Fruit fly (Drosophila melanogaster): ENCODE data around the gene mei-41.

Gene mei-41

dm6 chrX:16446769-16447168 lies 55.3 kb downstream of the mei-41 start, which contains the start of gene eIF2alpha (continued):
- TF ChIP-seq CG17361 (GFP tag; IDR thresholded peaks at IDR 0.05) (no peak), Camta (GFP tag; optimal IDR thresholded peaks at IDR 0.05) (no peak), CG17385 (GFP tag; optimal IDR thresholded peaks at IDR 0.05) (peak; percentile 94), gfzf (GFP tag; optimal IDR thresholded peaks at IDR 0.05) (peak; percentile 80), row (GFP tag; IDR thresholded peaks at IDR 0.05) (peak; percentile 15; the same call in 1 of the 3 replicates), Sry-δ (GFP tag; optimal IDR thresholded peaks at IDR 0.05) (peak; percentile 92), CG14860 (GFP tag; IDR thresholded peaks at IDR 0.05; ENCODE audit: partially characterized antibody) (peak; percentile 52; the same call in 1 of the 3 replicates), mirr (GFP tag; optimal IDR thresholded peaks at IDR 0.05) (peak; percentile 32), crp (GFP tag; optimal IDR thresholded peaks at IDR 0.05) (peak in 1 of 2 experiments; percentile 62), mld (GFP tag; IDR thresholded peaks at IDR 0.05; ENCODE audit: partially characterized antibody) (peak; percentile 70; the same call in 1 of the 3 replicates), CG34422 (GFP tag; IDR thresholded peaks at IDR 0.05) (peak; percentile 35; the same call in 1 of the 3 replicates), CG15479 (GFP tag; optimal IDR thresholded peaks at IDR 0.05) (no peak), trem (tag; optimal IDR thresholded peaks at IDR 0.05) (peak; percentile 31), CG18262 (tag; optimal IDR thresholded peaks at IDR 0.05) (no peak), CG32767 (GFP tag; IDR thresholded peaks at IDR 0.05) (no peak), CG1792 (GFP tag; optimal IDR thresholded peaks at IDR 0.05) (no peak), onecut (GFP tag; IDR thresholded peaks at IDR 0.05) (0 out of 2 replicates have a peak, but pooled peaks have one; percentile 17), ewg (GFP tag; optimal IDR thresholded peaks at IDR 0.05) (peak; percentile 42), unc-4 (GFP tag; IDR thresholded peaks at IDR 0.05; ENCODE audit: partially characterized antibody) (peak; percentile 83), org-1 (GFP tag; optimal IDR thresholded peaks at IDR 0.05) (no peak), Sin3A (optimal IDR thresholded peaks at IDR 0.05) (peak; percentile 52), Optix (GFP tag; IDR thresholded peaks at IDR 0.05) (no peak), CG33213 (GFP tag; optimal IDR thresholded peaks at IDR 0.05) (no peak), rib (GFP tag; IDR thresholded peaks at IDR 0.05) (no peak), CG16813 (GFP tag; IDR thresholded peaks at IDR 0.05; ENCODE audit: partially characterized antibody) (peak; percentile 77), CG13624 (GFP tag; optimal IDR thresholded peaks at IDR 0.05) (peak; percentile 10), MESR4 (GFP tag; optimal IDR thresholded peaks at IDR 0.05) (peak; percentile 88), repo (GFP tag; optimal IDR thresholded peaks at IDR 0.05) (no peak), Ets97D (GFP tag; optimal IDR thresholded peaks at IDR 0.05) (peak; percentile 60), zf30C (GFP tag; optimal IDR thresholded peaks at IDR 0.05) (no peak), Doc3 (GFP tag; IDR thresholded peaks at IDR 0.05; ENCODE audit: partially characterized antibody) (peak; percentile 46; the same call in 1 of the 3 replicates), trh (GFP tag; optimal IDR thresholded peaks at IDR 0.05) (no peak), sc (optimal IDR thresholded peaks at IDR 0.05) (no peak), sc (GFP tag; optimal IDR thresholded peaks at IDR 0.05) (no peak), Abd-B (GFP tag; optimal IDR thresholded peaks at IDR 0.05) (no peak), sisA (GFP tag; IDR thresholded peaks at IDR 0.05) (no peak), CG11085 (GFP tag; IDR thresholded peaks at IDR 0.05) (no peak), BEAF-32 (GFP tag; optimal IDR thresholded peaks at IDR 0.05) (peak; percentile 84), chn (GFP tag; optimal IDR thresholded peaks at IDR 0.05) (no peak), bcd (GFP tag; optimal IDR thresholded peaks at IDR 0.05) (no peak), MTF-1 (GFP tag; optimal IDR thresholded peaks at IDR 0.05; ENCODE audit: borderline replicate concordance) (no peak), crol (GFP tag; IDR thresholded peaks at IDR 0.05) (no peak), hb (GFP tag; IDR thresholded peaks at IDR 0.05; ENCODE audit: partially characterized antibody) (peak; percentile 65), pan (optimal IDR thresholded peaks at IDR 0.05) (no peak), pan (GFP tag; optimal IDR thresholded peaks at IDR 0.05 in 1 of 2, IDR thresholded peaks at IDR 0.05 in 1 of 2) (no peak), CG10267 (tag; optimal IDR thresholded peaks at IDR 0.05) (peak; percentile 11), CG12659 (GFP tag; optimal IDR thresholded peaks at IDR 0.05) (peak; percentile 48), B-H1 (GFP tag; IDR thresholded peaks at IDR 0.05) (no peak), pzg (GFP tag; optimal IDR thresholded peaks at IDR 0.05) (peak; percentile 92), knrl (GFP tag; IDR thresholded peaks at IDR 0.05; ENCODE audit: partially characterized antibody) (peak; percentile 73), Usf (GFP tag; optimal IDR thresholded peaks at IDR 0.05) (no peak)

Data from whole organism, embryonic.